Fruit fly (Drosophila melanogaster) whole organism, prepupa: ENCODE data around the gene ldbr.
A peak's percentile ranks its signal among the peaks of the same experiment; 100 is the strongest.

ENCODE experiments used
- Sox14 ChIP-seq: fragments of 200-800 bp; sonication (Bioruptor generic); optimal IDR thresholded peaks from 3 replicates; lab custom pipeline; 2016; ENCODE audit warnings: missing biosample characterization, missing genetic modification characterization
- eg ChIP-seq: fragments of 200-800 bp; sonication (Bioruptor generic); IDR thresholded peaks from 3 replicates; pipeline ENCODE4 v1.3.6; 2022; ENCODE audit warnings: missing biosample characterization, missing genetic modification characterization

- TF ChIP-seq eg (GFP tag; lab: Robert Waterston, UW) (peak; percentile 92), Sox14 (GFP tag; lab: Kevin White, UChicago) (peak; percentile 76)
Measured at dm6 chr3L:8127712-8128210, 6.1 kb downstream of the ldbr start, which contains the start of the genes Cds and Uba2.
